Fruit fly (Drosophila melanogaster) S2 (cell line): ENCODE results near the gene mRpL30.

Experiments used
- CG8478 ChIP-seq: fragments of >200 bp; optimal IDR thresholded peaks from 2 replicates; lab custom pipeline; 2018
- CTCF ChIP-seq, 2 experiments: fragments of >200 bp; optimal IDR thresholded peaks; 2 replicates each; lab custom pipeline; 2018

dm6 chrX:4612454-4612853 is 35.2 kb upstream of the mRpL30 start:
- TF ChIP-seq CTCF (optimal IDR thresholded peaks at IDR 0.05; lab: Kevin White, UChicago) (no peak), CG8478 (lab: Kevin White, UChicago) (no peak)
